Fruit fly (Drosophila melanogaster) whole organism, embryonic: Measurements from ENCODE around the gene Chrac-16.

Source experiments
- Bgb ChIP-seq: fragments of 200-800 bp; sonication (Bioruptor generic); IDR thresholded peaks from 2 replicates; pipeline ENCODE4 v1.3.6; 2022; ENCODE audit warnings: missing biosample characterization, missing genetic modification characterization; ENCODE audit not compliant: partially characterized antibody
- Blimp-1 ChIP-seq: fragments of 200-800 bp; sonication (Bioruptor generic); optimal IDR thresholded peaks from 3 replicates; lab custom pipeline; 2018; ENCODE audit warnings: missing biosample characterization, missing genetic modification characterization, mild to moderate bottlenecking, moderate library complexity, missing genetic modification reagents
- CG10321 ChIP-seq: fragments of 200-800 bp; sonication (Bioruptor generic); IDR thresholded peaks from 2 replicates; pipeline ENCODE4 v1.3.6; 2022; ENCODE audit warnings: missing biosample characterization, missing genetic modification characterization
- CG10979 ChIP-seq: fragments of 200-800 bp; sonication (Bioruptor generic); optimal IDR thresholded peaks from 2 replicates; lab custom pipeline; 2018; ENCODE audit warnings: missing biosample characterization, mild to moderate bottlenecking, missing genetic modification characterization, moderate library complexity
- CG11085 ChIP-seq: fragments of 200-800 bp; sonication (Bioruptor generic); IDR thresholded peaks from 2 replicates; pipeline ENCODE4 v1.3.6; 2022; ENCODE audit warnings: missing biosample characterization, missing genetic modification characterization
- CG13287 ChIP-seq: fragments of 200-800 bp; sonication (Bioruptor generic); IDR thresholded peaks from 2 replicates; pipeline ENCODE4 v1.3.6; 2022; ENCODE audit warnings: missing biosample characterization, missing genetic modification characterization; ENCODE audit not compliant: partially characterized antibody
- CG14710 ChIP-seq: fragments of 200-800 bp; sonication (Bioruptor generic); optimal IDR thresholded peaks from 3 replicates; lab custom pipeline; 2019; ENCODE audit warnings: missing biosample characterization, mild to moderate bottlenecking, missing genetic modification characterization, moderate library complexity
- CG16815 ChIP-seq: fragments of 200-800 bp; sonication (Bioruptor generic); optimal IDR thresholded peaks from 3 replicates; lab custom pipeline; 2017; ENCODE audit warnings: missing biosample characterization, mild to moderate bottlenecking, missing genetic modification characterization
- CG17912 ChIP-seq: fragments of 200-800 bp; sonication (Bioruptor generic); optimal IDR thresholded peaks from 2 replicates; lab custom pipeline; 2018; ENCODE audit warnings: missing biosample characterization, mild to moderate bottlenecking, missing genetic modification characterization
- CG1832 ChIP-seq: fragments of 200-800 bp; sonication (Bioruptor generic); optimal IDR thresholded peaks from 2 replicates; lab custom pipeline; 2017; ENCODE audit warnings: missing biosample characterization, mild to moderate bottlenecking, missing genetic modification characterization, inconsistent platforms
- CG18476 ChIP-seq: fragments of 200-800 bp; sonication (Bioruptor generic); optimal IDR thresholded peaks from 2 replicates; lab custom pipeline; 2016; ENCODE audit warnings: missing biosample characterization, mild to moderate bottlenecking, missing genetic modification characterization
- CG2116 ChIP-seq: fragments of 200-800 bp; sonication (Bioruptor generic); optimal IDR thresholded peaks from 3 replicates; lab custom pipeline; 2018; ENCODE audit warnings: missing biosample characterization, mild to moderate bottlenecking, missing genetic modification characterization
- CG2120 ChIP-seq: fragments of 200-800 bp; sonication (Bioruptor generic); optimal IDR thresholded peaks from 3 replicates; lab custom pipeline; 2016; ENCODE audit warnings: missing biosample characterization, missing genetic modification characterization
- CG2875 ChIP-seq: fragments of 200-800 bp; sonication (Bioruptor generic); optimal IDR thresholded peaks from 2 replicates; lab custom pipeline; 2017; ENCODE audit warnings: missing biosample characterization, mild to moderate bottlenecking, missing genetic modification characterization, missing genetic modification reagents
- CG42726 ChIP-seq: fragments of 200-800 bp; sonication (Bioruptor generic); IDR thresholded peaks from 2 replicates; pipeline ENCODE4 v1.3.6; 2022; ENCODE audit warnings: missing biosample characterization, missing genetic modification characterization; ENCODE audit not compliant: partially characterized antibody
- CG4617 ChIP-seq: fragments of 200-800 bp; sonication (Bioruptor generic); optimal IDR thresholded peaks from 3 replicates; lab custom pipeline; 2016; ENCODE audit warnings: missing biosample characterization, missing genetic modification characterization, borderline replicate concordance
- CG7963 ChIP-seq: fragments of 200-800 bp; sonication (Bioruptor generic); IDR thresholded peaks from 3 replicates; pipeline ENCODE4 v1.3.6; 2022; ENCODE audit warnings: missing biosample characterization, missing genetic modification characterization; ENCODE audit not compliant: partially characterized antibody
- CG8924 ChIP-seq: fragments of 200-800 bp; optimal IDR thresholded peaks from 3 replicates; lab custom pipeline; 2019; ENCODE audit warnings: missing biosample characterization, mild to moderate bottlenecking, missing genetic modification characterization, moderate library complexity
- CG9727 ChIP-seq: fragments of 200-800 bp; sonication (Bioruptor generic); optimal IDR thresholded peaks from 3 replicates; lab custom pipeline; 2017; ENCODE audit warnings: missing biosample characterization, mild to moderate bottlenecking, missing genetic modification characterization
- Ets97D ChIP-seq: fragments of 200-800 bp; sonication (Bioruptor generic); optimal IDR thresholded peaks from 3 replicates; lab custom pipeline; 2016; ENCODE audit warnings: missing biosample characterization, missing genetic modification characterization
- Fer2 ChIP-seq: fragments of 200-800 bp; sonication (Bioruptor generic); optimal IDR thresholded peaks from 2 replicates; lab custom pipeline; 2018; ENCODE audit warnings: missing biosample characterization, mild to moderate bottlenecking, missing genetic modification characterization, moderate library complexity
- HmgZ ChIP-seq: fragments of 200-800 bp; sonication (Bioruptor generic); optimal IDR thresholded peaks from 2 replicates; lab custom pipeline; 2018; ENCODE audit warnings: missing biosample characterization, mild to moderate bottlenecking, missing genetic modification characterization
- Lim3 ChIP-seq: fragments of 200-800 bp; sonication (Bioruptor generic); IDR thresholded peaks from 2 replicates; pipeline ENCODE4 v1.3.6; 2022; ENCODE audit warnings: missing biosample characterization, missing genetic modification characterization
- Med ChIP-seq: fragments of 200-800 bp; sonication (Bioruptor generic); peaks from one replicate; lab custom pipeline; 2016; ENCODE audit warnings: missing biosample characterization, missing genetic modification characterization, mild to moderate bottlenecking, inconsistent platforms, moderate library complexity
- Poxn ChIP-seq: fragments of 200-800 bp; sonication (Bioruptor generic); IDR thresholded peaks from 2 replicates; pipeline ENCODE4 v1.3.6; 2022; ENCODE audit warnings: missing biosample characterization, missing genetic modification characterization
- Sin3A ChIP-seq: fragments of >200 bp; optimal IDR thresholded peaks from 2 replicates; lab custom pipeline; 2018
- Stat92E ChIP-seq, 3 experiments: fragments of >200 bp in 2 of 3; fragments of 200-800 bp in 1 of 3; sonication (Bioruptor generic) in 1 of 3; optimal IDR thresholded peaks; 2 replicates each; lab custom pipeline; 2017 to 2019; ENCODE audit warnings: missing biosample characterization in 3 of 3, missing genetic modification characterization in 3 of 3, mild to moderate bottlenecking in 1 of 3, moderate library complexity in 1 of 3
- ato ChIP-seq: fragments of 200-800 bp; sonication (Bioruptor generic); IDR thresholded peaks from 2 replicates; pipeline ENCODE4 v1.3.6; 2022; ENCODE audit warnings: missing biosample characterization, missing genetic modification characterization; ENCODE audit not compliant: partially characterized antibody
- bcd ChIP-seq: fragments of 200-800 bp; sonication (Bioruptor generic); optimal IDR thresholded peaks from 2 replicates; lab custom pipeline; 2017; ENCODE audit warnings: missing biosample characterization, mild to moderate bottlenecking, missing genetic modification characterization
- emc ChIP-seq: fragments of 200-800 bp; sonication (Bioruptor generic); optimal IDR thresholded peaks from 2 replicates; lab custom pipeline; 2016; ENCODE audit warnings: missing biosample characterization, missing genetic modification characterization
- gsb ChIP-seq: fragments of 200-800 bp; sonication (Bioruptor generic); IDR thresholded peaks from 2 replicates; pipeline ENCODE4 v1.3.6; 2022; ENCODE audit warnings: missing biosample characterization, missing genetic modification characterization
- hb ChIP-seq: fragments of 200-800 bp; sonication (Bioruptor generic); IDR thresholded peaks from 3 replicates; pipeline ENCODE4 v1.3.6; 2022; ENCODE audit warnings: missing biosample characterization, missing genetic modification characterization; ENCODE audit not compliant: partially characterized antibody
- hbn ChIP-seq: fragments of 200-800 bp; sonication (Bioruptor generic); IDR thresholded peaks from 2 replicates; pipeline ENCODE4 v1.3.6; 2022; ENCODE audit warnings: missing biosample characterization, missing genetic modification characterization; ENCODE audit not compliant: partially characterized antibody
- mld ChIP-seq: fragments of 200-800 bp; sonication (Bioruptor generic); IDR thresholded peaks from 3 replicates; pipeline ENCODE4 v1.3.6; 2022; ENCODE audit warnings: missing biosample characterization, missing genetic modification characterization; ENCODE audit not compliant: partially characterized antibody
- nerfin-1 ChIP-seq: fragments of 200-800 bp; sonication (Bioruptor generic); optimal IDR thresholded peaks from 3 replicates; lab custom pipeline; 2019; ENCODE audit warnings: missing biosample characterization, mild to moderate bottlenecking, missing genetic modification characterization, moderate library complexity
- pb ChIP-seq: fragments of 200-800 bp; sonication (Bioruptor generic); optimal IDR thresholded peaks from 3 replicates; lab custom pipeline; 2016; ENCODE audit warnings: missing biosample characterization, missing genetic modification characterization
- phol ChIP-seq: fragments of 200-800 bp; sonication (Bioruptor generic); optimal IDR thresholded peaks from 3 replicates; lab custom pipeline; 2018; ENCODE audit warnings: missing biosample characterization, mild to moderate bottlenecking, missing genetic modification characterization, moderate library complexity
- pita ChIP-seq: fragments of 200-800 bp; sonication (Bioruptor generic); optimal IDR thresholded peaks from 2 replicates; lab custom pipeline; 2017; ENCODE audit warnings: missing biosample characterization, mild to moderate bottlenecking, missing genetic modification characterization
- pros ChIP-seq: fragments of 200-800 bp; sonication (Bioruptor generic); optimal IDR thresholded peaks from 3 replicates; lab custom pipeline; 2019; ENCODE audit warnings: missing biosample characterization, mild to moderate bottlenecking, missing genetic modification characterization, moderate library complexity
- psq ChIP-seq: fragments of 200-800 bp; sonication (Bioruptor generic); optimal IDR thresholded peaks from 2 replicates; lab custom pipeline; 2017; ENCODE audit warnings: missing biosample characterization, missing genetic modification characterization
- pzg ChIP-seq: fragments of 200-800 bp; sonication (Bioruptor generic); optimal IDR thresholded peaks from 3 replicates; lab custom pipeline; 2018; ENCODE audit warnings: missing biosample characterization, mild to moderate bottlenecking, missing genetic modification characterization, moderate library complexity
- sens-2 ChIP-seq: fragments of 200-800 bp; sonication (Bioruptor generic); IDR thresholded peaks from 2 replicates; pipeline ENCODE4 v1.3.6; 2022; ENCODE audit warnings: missing biosample characterization, missing genetic modification characterization
- stwl ChIP-seq: fragments of 200-800 bp; sonication (Bioruptor generic); optimal IDR thresholded peaks from 3 replicates; lab custom pipeline; 2018; ENCODE audit warnings: missing biosample characterization, mild to moderate bottlenecking, missing genetic modification characterization, moderate library complexity
- tna ChIP-seq: fragments of 200-800 bp; sonication (Bioruptor generic); IDR thresholded peaks from 2 replicates; pipeline ENCODE4 v1.3.6; 2022; ENCODE audit warnings: missing biosample characterization, missing genetic modification characterization; ENCODE audit not compliant: partially characterized antibody
- trem ChIP-seq: fragments of 200-800 bp; optimal IDR thresholded peaks from 3 replicates; lab custom pipeline; 2019; ENCODE audit warnings: missing biosample characterization, mild to moderate bottlenecking, missing genetic modification characterization, moderate library complexity
- trh ChIP-seq: fragments of 200-800 bp; sonication (Bioruptor generic); optimal IDR thresholded peaks from 2 replicates; lab custom pipeline; 2016; ENCODE audit warnings: missing biosample characterization, missing genetic modification characterization
- zen2 ChIP-seq: fragments of 200-800 bp; sonication (Bioruptor generic); IDR thresholded peaks from 3 replicates; pipeline ENCODE4 v1.3.6; 2022; ENCODE audit warnings: missing biosample characterization, missing genetic modification characterization; ENCODE audit not compliant: partially characterized antibody

Gene Chrac-16

dm6 chrX:12018440-12019101 is 810 bp upstream of the Chrac-16 start, which contains the start of gene Lsm12a (continued):
- 0 out of 3 replicates have a peak, but pooled peaks have one; percentile 35 for TF ChIP-seq mld
- peak; percentile 15 for TF ChIP-seq CG8924 (tag; lab: Kevin White, UChicago)
- peak; percentile 82 for TF ChIP-seq CG1832 (GFP tag; lab: Kevin White, UChicago)
- peak; percentile 27; the same call in 1 of the 2 replicates for TF ChIP-seq CG13287 (GFP tag; lab: Robert Waterston, UW)
- TF ChIP-seq Blimp-1 (GFP tag; lab: Kevin White, UChicago): peak; percentile 46
- peak; percentile 44; the same call in 1 of the 2 replicates for TF ChIP-seq ato (GFP tag; lab: Robert Waterston, UW)
- TF ChIP-seq tna (GFP tag; lab: Robert Waterston, UW): peak; percentile 38; the same call in 1 of the 2 replicates
- TF ChIP-seq Stat92E (GFP tag; optimal IDR thresholded peaks at IDR 0.05; lab: Kevin White, UChicago): peak in 1 of 3 experiments; percentile 79
- TF ChIP-seq psq (GFP tag; lab: Kevin White, UChicago): peak; percentile 80
- TF ChIP-seq pita (GFP tag; lab: Kevin White, UChicago): no peak
- peak; percentile 9 for TF ChIP-seq HmgZ (tag; lab: Kevin White, UChicago)
- TF ChIP-seq Fer2 (tag; lab: Kevin White, UChicago): no peak
- TF ChIP-seq Med (GFP tag; lab: Kevin White, UChicago): peak; percentile 20
- no peak for TF ChIP-seq pb
- no peak for TF ChIP-seq nerfin-1
- no peak for TF ChIP-seq CG17912 (GFP tag; lab: Kevin White, UChicago)
- peak; percentile 97 for TF ChIP-seq CG2116 (GFP tag; lab: Kevin White, UChicago)
- no peak for TF ChIP-seq Lim3 (GFP tag; lab: Robert Waterston, UW)
- TF ChIP-seq gsb: no peak
- no peak for TF ChIP-seq CG11085 (GFP tag; lab: Robert Waterston, UW)
- TF ChIP-seq hbn (GFP tag; lab: Robert Waterston, UW): peak; percentile 16; the same call in 1 of the 2 replicates
- no peak for TF ChIP-seq bcd (GFP tag; lab: Kevin White, UChicago)
- no peak for TF ChIP-seq sens-2
- peak; percentile 1 for TF ChIP-seq Sin3A (lab: Kevin White, UChicago)
- TF ChIP-seq phol (tag; lab: Kevin White, UChicago): peak; percentile 1
- TF ChIP-seq CG4617 (GFP tag; lab: Kevin White, UChicago): peak; percentile 9
- no peak for TF ChIP-seq CG9727 (GFP tag; lab: Kevin White, UChicago)
- peak; percentile 64 for TF ChIP-seq stwl (tag; lab: Kevin White, UChicago)
- no peak for TF ChIP-seq trh
- TF ChIP-seq trem (tag; lab: Kevin White, UChicago): peak; percentile 5
- no peak for TF ChIP-seq Poxn (GFP tag; lab: Robert Waterston, UW)
- peak; percentile 18 for TF ChIP-seq Ets97D (GFP tag; lab: Kevin White, UChicago)
- no peak for TF ChIP-seq pros (GFP tag; lab: Kevin White, UChicago)
- 0 out of 2 replicates have a peak, but pooled peaks have one; percentile 42 for TF ChIP-seq CG10321 (GFP tag; lab: Robert Waterston, UW)
- TF ChIP-seq Bgb (GFP tag; lab: Robert Waterston, UW): peak; percentile 66
- TF ChIP-seq CG42726: peak; percentile 44; the same call in 1 of the 2 replicates
- peak; percentile 34; the same call in 1 of the 3 replicates for TF ChIP-seq zen2 (GFP tag; lab: Robert Waterston, UW)
- peak; percentile 6 for TF ChIP-seq CG14710 (tag; lab: Kevin White, UChicago)
- TF ChIP-seq emc: no peak
- peak; percentile 60; the same call in 1 of the 3 replicates for TF ChIP-seq hb (GFP tag; lab: Robert Waterston, UW)
- TF ChIP-seq CG7963: peak; percentile 58
- TF ChIP-seq CG18476 (GFP tag; lab: Kevin White, UChicago): no peak
- TF ChIP-seq CG2120 (GFP tag; lab: Kevin White, UChicago): no peak
- no peak for TF ChIP-seq CG16815
- TF ChIP-seq CG10979 (tag; lab: Kevin White, UChicago): no peak
- TF ChIP-seq pzg (GFP tag; lab: Kevin White, UChicago): peak; percentile 53
- TF ChIP-seq CG2875 (GFP tag; lab: Kevin White, UChicago): no peak
